Fruit fly (Drosophila melanogaster) whole organism, pupa: ENCODE measurements around the gene Rpp14b.

Source experiments
- CG10348 ChIP-seq: fragments of 200-800 bp; sonication (Bioruptor generic); IDR thresholded peaks from 2 replicates; pipeline ENCODE4 v1.3.6; 2022; ENCODE audit warnings: missing biosample characterization, missing genetic modification characterization
- CG12605 ChIP-seq: fragments of 200-800 bp; sonication (Bioruptor generic); IDR thresholded peaks from 2 replicates; pipeline ENCODE4 v1.3.6; 2022; ENCODE audit warnings: missing biosample characterization, missing genetic modification characterization
- CG14655 ChIP-seq: fragments of 200-800 bp; sonication (Bioruptor generic); optimal IDR thresholded peaks from 3 replicates; lab custom pipeline; 2017; ENCODE audit warnings: mild to moderate bottlenecking, missing biosample characterization, missing genetic modification reagents, missing genetic modification characterization
- CG34367 ChIP-seq: fragments of 200-800 bp; sonication (Bioruptor generic); optimal IDR thresholded peaks from 2 replicates; lab custom pipeline; 2018; ENCODE audit warnings: missing biosample characterization, mild to moderate bottlenecking, missing genetic modification characterization
- CG4496 ChIP-seq: fragments of 200-800 bp; sonication (Bioruptor generic); IDR thresholded peaks from 3 replicates; pipeline ENCODE4 v1.3.6; 2022; ENCODE audit warnings: missing biosample characterization, missing genetic modification characterization
- D1 ChIP-seq: fragments of 200-800 bp; sonication (Bioruptor generic); optimal IDR thresholded peaks from 2 replicates; lab custom pipeline; 2018; ENCODE audit warnings: missing biosample characterization, mild to moderate bottlenecking, missing genetic modification characterization, moderate library complexity
- EcR ChIP-seq: fragments of 200-800 bp; sonication (Bioruptor generic); optimal IDR thresholded peaks from 3 replicates; lab custom pipeline; 2019; ENCODE audit warnings: missing biosample characterization, missing genetic modification characterization, mild to moderate bottlenecking, moderate library complexity, missing genetic modification reagents
- Ets98B ChIP-seq: fragments of 200-800 bp; sonication (Bioruptor generic); IDR thresholded peaks from 2 replicates; pipeline ENCODE4 v1.3.6; 2022; ENCODE audit warnings: missing biosample characterization, missing genetic modification characterization
- Pif1A ChIP-seq: fragments of 200-800 bp; sonication (Bioruptor generic); optimal IDR thresholded peaks from 3 replicates; lab custom pipeline; 2016; ENCODE audit warnings: missing biosample characterization, missing genetic modification characterization
- fd96Ca ChIP-seq: fragments of 200-800 bp; sonication (Bioruptor generic); IDR thresholded peaks from 3 replicates; pipeline ENCODE4 v1.3.6; 2022; ENCODE audit warnings: missing biosample characterization, missing genetic modification characterization
- gl ChIP-seq: fragments of 200-800 bp; sonication (Bioruptor generic); optimal IDR thresholded peaks from 2 replicates; lab custom pipeline; 2018; ENCODE audit warnings: missing biosample characterization, mild to moderate bottlenecking, missing genetic modification characterization

- TF ChIP-seq CG12605 (GFP tag; lab: Robert Waterston, UW), result no peak
- peak; percentile 72 for TF ChIP-seq CG14655 (GFP tag; lab: Kevin White, UChicago)
- TF ChIP-seq Ets98B (GFP tag; lab: Robert Waterston, UW), result peak; percentile 52
- peak; percentile 82 for TF ChIP-seq fd96Ca (GFP tag; lab: Robert Waterston, UW)
- peak; percentile 63; the same call in 1 of the 3 replicates for TF ChIP-seq CG4496
- no peak for TF ChIP-seq gl
- TF ChIP-seq EcR (GFP tag; lab: Kevin White, UChicago), result peak; percentile 53
- no peak for TF ChIP-seq D1 (tag; lab: Kevin White, UChicago)
- TF ChIP-seq CG34367 (tag; lab: Kevin White, UChicago), result peak; percentile 53
- peak; percentile 17 for TF ChIP-seq Pif1A
- no peak; the same call in 1 of the 2 replicates for TF ChIP-seq CG10348
Measured at dm6 chr3R:30076088-30076487, 20.3 kb downstream of the Rpp14b start.
